Fruit fly (Drosophila melanogaster): ENCODE measurements around the gene CG13606.

CG13606 gene

DNA sequence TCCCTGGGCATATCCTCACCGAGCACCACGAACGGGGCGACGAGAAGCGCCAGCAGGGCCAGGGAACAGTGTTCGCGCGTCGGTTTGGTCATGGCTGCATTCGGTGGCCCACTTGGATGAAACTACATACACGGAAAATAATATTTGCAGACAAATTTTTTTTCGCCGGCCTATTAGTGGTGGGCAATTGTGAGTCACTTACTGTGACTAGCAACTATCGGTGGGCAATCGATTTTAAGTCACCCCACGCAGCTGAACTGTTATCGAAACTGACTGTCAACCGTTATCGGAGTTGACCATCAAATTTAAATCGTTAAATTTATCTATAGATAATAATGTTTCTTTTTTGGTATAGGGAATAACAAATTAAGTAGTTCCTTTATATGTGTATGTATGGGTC lies 3.1 kb upstream of the CG13606 start, which contains the start of gene CG5510 (continued):
- TF ChIP-seq CG11723 (GFP tag; optimal IDR thresholded peaks at IDR 0.05) (no peak), pzg (GFP tag; optimal IDR thresholded peaks at IDR 0.05) (peak; percentile 97), CG12155 (GFP tag; optimal IDR thresholded peaks at IDR 0.05) (peak; percentile 28), CG8924 (tag; optimal IDR thresholded peaks at IDR 0.05) (peak; percentile 2), CG6254 (GFP tag; optimal IDR thresholded peaks at IDR 0.05) (no peak), CG3995 (GFP tag; optimal IDR thresholded peaks at IDR 0.05) (peak; percentile 100), abd-A (tag; optimal IDR thresholded peaks at IDR 0.05) (no peak), dan (GFP tag; IDR thresholded peaks at IDR 0.05) (no peak), dmrt99B (tag; optimal IDR thresholded peaks at IDR 0.05) (no peak), CG6813 (GFP tag; optimal IDR thresholded peaks at IDR 0.05) (peak; percentile 22), CG4424 (GFP tag; optimal IDR thresholded peaks at IDR 0.05) (peak; percentile 19), CG10543 (GFP tag; optimal IDR thresholded peaks at IDR 0.05) (peak; percentile 34), Dref (GFP tag; IDR thresholded peaks at IDR 0.05) (peak; percentile 100), CG7928 (GFP tag; optimal IDR thresholded peaks at IDR 0.05) (no peak), pnt (GFP tag; optimal IDR thresholded peaks at IDR 0.05) (peak; percentile 7), en (GFP tag; optimal IDR thresholded peaks at IDR 0.05) (peak; percentile 12), CG32767 (GFP tag; IDR thresholded peaks at IDR 0.05) (no peak), lilli (GFP tag; optimal IDR thresholded peaks at IDR 0.05) (peak; percentile 70), gfzf (GFP tag; optimal IDR thresholded peaks at IDR 0.05) (peak; percentile 43), HLH4C (GFP tag; IDR thresholded peaks at IDR 0.05; ENCODE audit: partially characterized antibody) (peak; percentile 98), Dip3 (GFP tag; optimal IDR thresholded peaks at IDR 0.05) (peak; percentile 6), Ets65A (GFP tag) (peak; percentile 96), ro (GFP tag; IDR thresholded peaks at IDR 0.05) (no peak), MESR4 (GFP tag; optimal IDR thresholded peaks at IDR 0.05) (peak; percentile 90), CG2116 (GFP tag; optimal IDR thresholded peaks at IDR 0.05) (peak; percentile 94), CG14014 (GFP tag; IDR thresholded peaks at IDR 0.05) (peak; percentile 33; the same call in 1 of the 2 replicates), CG9876 (GFP tag; optimal IDR thresholded peaks at IDR 0.05) (peak; percentile 3), CG12744 (GFP tag; optimal IDR thresholded peaks at IDR 0.05) (peak; percentile 8), pfk (GFP tag; optimal IDR thresholded peaks at IDR 0.05) (peak; percentile 7), CG12219 (GFP tag; optimal IDR thresholded peaks at IDR 0.05) (no peak), sob (GFP tag; IDR thresholded peaks at IDR 0.05) (peak; percentile 58), bowl (GFP tag; IDR thresholded peaks at IDR 0.05) (no peak), Nf-YC (tag; optimal IDR thresholded peaks at IDR 0.05) (peak; percentile 61), CG34224 (GFP tag; IDR thresholded peaks at IDR 0.05; ENCODE audit: partially characterized antibody) (peak; percentile 99), CG12391 (tag; optimal IDR thresholded peaks at IDR 0.05) (peak; percentile 45), caup (GFP tag; optimal IDR thresholded peaks at IDR 0.05; ENCODE audit: severe bottlenecking) (peak; percentile 68), chm (GFP tag; IDR thresholded peaks at IDR 0.05) (peak; percentile 46; the same call in 1 of the 2 replicates), CG12299 (tag; optimal IDR thresholded peaks at IDR 0.05) (peak; percentile 15), CG33213 (GFP tag; optimal IDR thresholded peaks at IDR 0.05) (peak; percentile 11), az2 (GFP tag; optimal IDR thresholded peaks at IDR 0.05) (peak; percentile 16), CG17829 (tag; optimal IDR thresholded peaks at IDR 0.05) (peak; percentile 71), vvl (GFP tag; IDR thresholded peaks at IDR 0.05) (peak; percentile 73), CG14860 (GFP tag; IDR thresholded peaks at IDR 0.05; ENCODE audit: partially characterized antibody) (peak; percentile 96), crp (GFP tag; optimal IDR thresholded peaks at IDR 0.05) (peak in 1 of 2 experiments; percentile 67), C15 (GFP tag; IDR thresholded peaks at IDR 0.05) (no peak), grau (tag; optimal IDR thresholded peaks at IDR 0.05) (peak; percentile 53), mirr (GFP tag; optimal IDR thresholded peaks at IDR 0.05) (peak; percentile 30), Hmr (GFP tag; optimal IDR thresholded peaks at IDR 0.05) (peak; percentile 62), sd (tag; optimal IDR thresholded peaks at IDR 0.05) (peak; percentile 32), Hr3 (GFP tag; optimal IDR thresholded peaks at IDR 0.05) (peak; percentile 47)

All from whole organism, embryonic.